Worm (Caenorhabditis elegans) whole organism, young adult: ENCODE data around the gene Y17G9A.4.

ENCODE experiments used
- C06A6.2 ChIP-seq: fragments of 200-800 bp; sonication (Bioruptor generic); conservative IDR thresholded peaks from 2 replicates; pipeline ENCODE4 v1.3.6; 2022; ENCODE audit warnings: missing genetic modification characterization, missing compliant biosample characterization
- F23B12.7 ChIP-seq: sonication (generic microtip); optimal IDR thresholded peaks from 2 replicates; lab custom pipeline; 2017; ENCODE audit warnings: missing genetic modification characterization, mild to moderate bottlenecking, missing compliant biosample characterization, antibody characterized with exemption, moderate library complexity; ENCODE audit not compliant: insufficient read depth
- F39B2.1 ChIP-seq: fragments of 200-800 bp; sonication (Bioruptor generic); IDR thresholded peaks from 2 replicates; pipeline ENCODE4 v1.3.6; 2022; ENCODE audit warnings: missing genetic modification reagents, missing genetic modification characterization, missing compliant biosample characterization
- F52B5.7 ChIP-seq: sonication (generic microtip); optimal IDR thresholded peaks from 2 replicates; lab custom pipeline; 2016; ENCODE audit warnings: mild to moderate bottlenecking, missing genetic modification characterization, missing compliant biosample characterization
- Y53G8AR.9 ChIP-seq: fragments of 200-800 bp; sonication (Bioruptor generic); conservative IDR thresholded peaks from 2 replicates; pipeline ENCODE4 v1.3.6; 2022; ENCODE audit warnings: missing genetic modification reagents, missing genetic modification characterization, missing compliant biosample characterization
- Y56A3A.18 ChIP-seq: fragments of 200-800 bp; sonication (Bioruptor generic); IDR thresholded peaks from 2 replicates; pipeline ENCODE4 v1.3.6; 2022; ENCODE audit warnings: missing genetic modification reagents, missing genetic modification characterization, missing compliant biosample characterization
- Y67H2A.10 ChIP-seq: fragments of 200-800 bp; sonication (Bioruptor generic); conservative IDR thresholded peaks from 2 replicates; pipeline ENCODE4 v1.3.6; 2022; ENCODE audit warnings: missing genetic modification reagents, missing genetic modification characterization, missing compliant biosample characterization
- atf-7 ChIP-seq: sonication (generic microtip); optimal IDR thresholded peaks from 2 replicates; lab custom pipeline; 2017; ENCODE audit warnings: mild to moderate bottlenecking, missing genetic modification characterization, missing compliant biosample characterization
- attf-5 ChIP-seq: fragments of 200-800 bp; sonication (Bioruptor generic); optimal IDR thresholded peaks from 2 replicates; lab custom pipeline; 2018; ENCODE audit warnings: mild to moderate bottlenecking, missing genetic modification characterization, missing compliant biosample characterization
- cebp-1 ChIP-seq, 2 experiments: fragments of 200-800 bp in 1 of 2; sonication (Bioruptor generic) in 1 of 2; sonication (generic microtip) in 1 of 2; IDR thresholded peaks in 1 of 2; optimal IDR thresholded peaks in 1 of 2; 2 replicates each; pipeline versions ENCODE4 v1.3.6 to Lab custom; 2017 to 2022; ENCODE audit warnings: missing compliant biosample characterization in 2 of 2, missing genetic modification characterization in 2 of 2, mild to moderate bottlenecking in 1 of 2, missing genetic modification reagents in 1 of 2, moderate library complexity in 1 of 2
- chd-7 ChIP-seq: sonication (generic microtip); optimal IDR thresholded peaks from 2 replicates; lab custom pipeline; 2016; ENCODE audit warnings: mild to moderate bottlenecking, missing genetic modification characterization, moderate library complexity, missing compliant biosample characterization
- die-1 ChIP-seq: sonication (generic microtip); optimal IDR thresholded peaks from 2 replicates; lab custom pipeline; 2016; ENCODE audit warnings: missing genotype, mild to moderate bottlenecking, missing genetic modification characterization, missing compliant biosample characterization
- dox-1 ChIP-seq: fragments of 200-800 bp; sonication (Bioruptor generic); IDR thresholded peaks from 2 replicates; pipeline ENCODE4 v1.3.6; 2022; ENCODE audit warnings: missing genetic modification reagents, missing genetic modification characterization, missing compliant biosample characterization
- egl-18 ChIP-seq: fragments of 200-800 bp; sonication (Bioruptor generic); IDR thresholded peaks from 2 replicates; pipeline ENCODE4 v1.3.6; 2022; ENCODE audit warnings: missing genetic modification reagents, missing genetic modification characterization, missing compliant biosample characterization
- ekl-4 ChIP-seq: fragments of 200-800 bp; sonication (Bioruptor generic); IDR thresholded peaks from 2 replicates; pipeline ENCODE4 v1.3.6; 2022; ENCODE audit warnings: missing genetic modification reagents, missing genetic modification characterization, missing compliant biosample characterization
- hlh-26 ChIP-seq: fragments of 200-800 bp; sonication (Bioruptor generic); conservative IDR thresholded peaks from 2 replicates; pipeline ENCODE4 v1.3.6; 2022; ENCODE audit warnings: missing genetic modification reagents, missing genetic modification characterization, missing compliant biosample characterization
- hsf-1 ChIP-seq: fragments of 200-800 bp; sonication (Bioruptor generic); IDR thresholded peaks from 2 replicates; pipeline ENCODE4 v1.3.6; 2022; ENCODE audit warnings: missing genetic modification reagents, missing genetic modification characterization, missing compliant biosample characterization
- let-526 ChIP-seq: fragments of 200-800 bp; sonication (Bioruptor generic); IDR thresholded peaks from 2 replicates; pipeline ENCODE4 v1.3.6; 2022; ENCODE audit warnings: missing genetic modification reagents, missing genetic modification characterization, missing compliant biosample characterization
- let-607 ChIP-seq, 2 experiments: fragments of 200-800 bp in 1 of 2; sonication (Bioruptor generic) in 1 of 2; sonication (generic microtip) in 1 of 2; optimal IDR thresholded peaks; 2 replicates each; lab custom pipeline; 2016 to 2018; ENCODE audit warnings: mild to moderate bottlenecking in 2 of 2, missing compliant biosample characterization in 2 of 2, missing genetic modification characterization in 2 of 2, moderate library complexity in 2 of 2, missing genotype in 1 of 2
- lin-26 ChIP-seq: fragments of 200-800 bp; sonication (Bioruptor generic); IDR thresholded peaks from 2 replicates; pipeline ENCODE4 v1.3.6; 2022; ENCODE audit warnings: missing genetic modification reagents, missing genetic modification characterization, missing compliant biosample characterization
- lin-35 ChIP-seq, 3 experiments: fragments of 150-350 bp in 2 of 3; sonication (generic microtip) in 1 of 3; optimal IDR thresholded peaks; 2 replicates each; lab custom pipeline; 2014 to 2018; ENCODE audit warnings: missing biosample characterization in 3 of 3, missing genetic modification characterization in 3 of 3, missing genetic modification reagents in 3 of 3
- mel-28 ChIP-seq: sonication (generic microtip); optimal IDR thresholded peaks from 2 replicates; lab custom pipeline; 2016; ENCODE audit warnings: borderline replicate concordance, mild to moderate bottlenecking, missing genetic modification characterization, missing compliant biosample characterization
- nfya-1 ChIP-seq: sonication (generic microtip); optimal IDR thresholded peaks from 2 replicates; lab custom pipeline; 2017; ENCODE audit warnings: antibody characterized with exemption, missing compliant biosample characterization, missing genetic modification characterization, borderline replicate concordance; ENCODE audit not compliant: insufficient read depth
- nhr-179 ChIP-seq: sonication (generic microtip); optimal IDR thresholded peaks from 2 replicates; lab custom pipeline; 2016; ENCODE audit warnings: mild to moderate bottlenecking, missing genetic modification characterization, missing compliant biosample characterization
- nhr-80 ChIP-seq: sonication (generic microtip); optimal IDR thresholded peaks from 2 replicates; lab custom pipeline; 2016; ENCODE audit warnings: missing genetic modification characterization, missing compliant biosample characterization
- pha-4 ChIP-seq: fragments of 150-350 bp; sonication (generic microtip); optimal IDR thresholded peaks from 2 replicates; lab custom pipeline; 2014; ENCODE audit warnings: missing biosample characterization, missing genetic modification reagents, missing genetic modification characterization
- rcor-1 ChIP-seq: fragments of 200-800 bp; sonication (Bioruptor generic); IDR thresholded peaks from 2 replicates; pipeline ENCODE4 v1.3.6; 2022; ENCODE audit warnings: missing genetic modification reagents, missing genetic modification characterization, missing compliant biosample characterization
- rpc-1 ChIP-seq, 2 experiments: fragments of 150-350 bp in 1 of 2; sonication (generic microtip) in 1 of 2; optimal IDR thresholded peaks; 2 replicates each; lab custom pipeline; 2014 to 2018; ENCODE audit warnings: missing biosample characterization in 1 of 2, missing genetic modification characterization in 1 of 2, missing genetic modification reagents in 1 of 2, missing genotype in 1 of 2
- unc-62 ChIP-seq: fragments of 150-350 bp; optimal IDR thresholded peaks from 2 replicates; lab custom pipeline; 2014; ENCODE audit warnings: missing biosample characterization, missing genetic modification reagents, missing genetic modification characterization
- ztf-22 ChIP-seq: fragments of 200-800 bp; sonication (Bioruptor generic); optimal IDR thresholded peaks from 2 replicates; lab custom pipeline; 2018; ENCODE audit warnings: mild to moderate bottlenecking, missing genetic modification characterization, moderate library complexity, missing compliant biosample characterization
- ztf-6 ChIP-seq: fragments of 200-800 bp; sonication (Bioruptor generic); IDR thresholded peaks from 2 replicates; pipeline ENCODE4 v1.3.6; 2022; ENCODE audit warnings: missing genetic modification reagents, missing genetic modification characterization, missing compliant biosample characterization

The Y17G9A.4 gene

DNA sequence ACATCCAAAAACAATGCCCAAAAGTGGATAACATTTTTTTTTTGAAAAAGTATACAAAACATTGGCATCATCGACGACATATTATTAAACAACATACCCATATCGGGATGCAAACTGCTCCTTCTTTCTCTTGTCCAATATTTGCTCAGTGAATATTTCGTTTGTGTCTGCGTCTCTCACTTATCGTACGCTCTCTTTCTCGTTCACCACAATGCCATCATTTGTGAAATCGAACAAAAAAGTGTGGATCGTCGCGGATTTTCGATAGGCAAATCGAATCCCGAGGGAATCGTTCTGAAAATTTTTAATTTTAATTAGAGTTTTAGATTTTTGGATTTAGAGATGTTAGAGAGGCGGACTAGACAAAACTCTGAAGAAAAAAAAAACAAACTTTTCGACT lies 14.6 kb downstream of the Y17G9A.4 start, which contains the start of gene tat-2:
Gene tat-2 (minus strand): TSS at position 101 of the 400 bp plus-strand sequence.
- no peak for TF ChIP-seq unc-62 (GFP tag; lab: Kevin White, UChicago)
- no peak for TF ChIP-seq lin-26 (GFP tag; lab: Robert Waterston, UW)

- TF ChIP-seq rcor-1 (GFP tag; lab: Robert Waterston, UW) = no peak
- peak; percentile 61 for TF ChIP-seq nhr-80 (tag; lab: Kevin White, UChicago)
- TF ChIP-seq, all 124 proteins: peak for 1
These were observed 19.3 kb downstream of the Y17G9A.4 start for ce11 chrIV:4842030-4842429.

DNA sequence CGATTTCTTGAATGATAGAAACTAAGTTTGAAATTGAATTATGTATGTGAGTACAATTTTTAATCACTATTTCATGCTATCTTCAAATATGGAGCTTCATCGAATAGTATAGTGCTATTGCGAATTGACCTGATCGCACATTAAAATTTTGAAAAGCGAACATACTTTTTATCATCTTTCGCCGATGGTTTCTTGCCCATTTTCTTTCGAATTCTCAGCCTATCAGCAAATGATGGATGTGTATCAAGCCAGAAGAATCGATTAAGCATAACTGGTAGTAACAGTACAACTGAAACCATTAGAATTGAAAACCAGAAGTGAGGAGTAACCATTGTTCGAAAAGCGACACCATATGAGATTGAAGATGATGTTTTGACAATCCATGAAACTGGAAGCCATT lies 31.7 kb downstream of the Y17G9A.4 start:
- TF ChIP-seq nfya-1 (no peak), Y53G8AR.9 (GFP tag; lab: Robert Waterston, UW) (no peak), ztf-6 (no peak), die-1 (no peak)
- TF ChIP-seq, all 124 proteins: peak for 0

DNA sequence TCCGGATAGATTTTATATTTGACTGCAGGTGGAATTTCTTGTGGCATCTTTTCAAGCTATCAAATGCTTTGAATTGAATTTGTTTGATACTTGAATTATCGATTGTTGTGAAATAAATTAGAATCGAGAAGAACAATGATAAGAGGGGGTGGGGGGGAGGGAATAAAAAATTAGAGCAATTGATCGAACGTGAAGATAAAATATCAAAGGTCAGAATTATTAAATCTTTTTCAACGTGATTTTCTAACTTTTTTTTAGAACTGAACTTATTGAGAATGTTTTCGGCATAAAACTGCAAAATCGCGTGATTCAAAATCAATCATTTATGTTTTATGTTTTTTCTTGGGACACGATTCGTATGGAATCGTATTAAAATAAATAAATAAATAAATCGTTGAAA lies 34.1 kb downstream of the Y17G9A.4 start, which contains the start of gene mpz-4:
Gene mpz-4 (minus strand): TSS at position 101 of the 400 bp plus-strand sequence.
- no peak for TF ChIP-seq dox-1 (GFP tag; lab: Robert Waterston, UW)
- no peak for TF ChIP-seq hlh-26 (GFP tag; lab: Robert Waterston, UW)
- TF ChIP-seq lin-35 (GFP tag; optimal IDR thresholded peaks at IDR 0.05; lab: Kevin White, UChicago) = no peak
- TF ChIP-seq nhr-80 (tag; lab: Kevin White, UChicago) = no peak
- no peak for TF ChIP-seq mel-28 (tag; lab: Kevin White, UChicago)
- no peak for TF ChIP-seq C06A6.2
- no peak for TF ChIP-seq let-526 (GFP tag; lab: Robert Waterston, UW)
- TF ChIP-seq ekl-4 (GFP tag; lab: Robert Waterston, UW) = no peak
- no peak for TF ChIP-seq Y67H2A.10 (GFP tag; lab: Robert Waterston, UW)
- no peak for TF ChIP-seq F52B5.7
- TF ChIP-seq egl-18 = no peak
- TF ChIP-seq rpc-1 (optimal IDR thresholded peaks at IDR 0.05; lab: Kevin White, UChicago) = no peak
- no peak for TF ChIP-seq rpc-1 (tag; optimal IDR thresholded peaks at IDR 0.05; lab: Kevin White, UChicago)

DNA sequence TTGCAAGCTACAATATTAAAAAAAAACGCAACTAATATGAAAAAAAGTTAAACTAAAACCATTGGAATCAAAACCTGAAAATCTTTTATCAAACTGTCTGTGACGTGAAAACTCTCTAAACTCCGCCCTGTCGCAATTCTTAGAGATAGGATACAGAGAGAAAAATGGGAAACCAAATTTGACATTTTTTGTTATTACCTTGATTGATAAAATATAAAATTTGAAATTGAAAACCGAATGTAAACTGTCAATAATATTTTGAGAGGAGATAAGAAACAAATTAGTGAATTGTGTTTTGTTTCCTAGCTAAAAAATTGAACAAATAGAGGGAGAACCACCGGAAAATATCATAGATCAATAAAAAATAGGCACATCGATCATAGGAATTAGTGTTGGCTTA lies 39.5 kb downstream of the Y17G9A.4 start:
- TF ChIP-seq let-607 (tag; optimal IDR thresholded peaks at IDR 0.05; lab: Kevin White, UChicago) (peak in 1 of 2 experiments; percentile 24), C06A6.2 (no peak), hsf-1 (GFP tag; lab: Robert Waterston, UW) (no peak), nhr-80 (tag; lab: Kevin White, UChicago) (peak; percentile 81), let-526 (GFP tag; lab: Robert Waterston, UW) (no peak), unc-62 (GFP tag; lab: Kevin White, UChicago) (peak; percentile 2)

ce11 chrIV:4821054-4821453 lies 40.3 kb downstream of the Y17G9A.4 start, which contains the start of gene H06H21.8:
TSS of gene H06H21.8 (minus strand) at chrIV:4821131.
- TF ChIP-seq Y56A3A.18 = 0 out of 2 replicates have a peak, but pooled peaks have one; percentile 46
- peak; percentile 33 for TF ChIP-seq atf-7 (tag; lab: Kevin White, UChicago)
- TF ChIP-seq chd-7 = no peak
- TF ChIP-seq cebp-1 (GFP tag; IDR thresholded peaks at IDR 0.05; lab: Robert Waterston, UW) = no peak
- TF ChIP-seq cebp-1 (tag; optimal IDR thresholded peaks at IDR 0.05; lab: Kevin White, UChicago) = peak; percentile 45
- TF ChIP-seq ztf-22 (GFP tag; lab: Kevin White, UChicago) = peak; percentile 4
- TF ChIP-seq nhr-179 (tag; lab: Kevin White, UChicago) = no peak
- TF ChIP-seq pha-4 (tag; lab: Kevin White, UChicago) = peak; percentile 14
- no peak for TF ChIP-seq F23B12.7
- TF ChIP-seq attf-5 (GFP tag; lab: Kevin White, UChicago) = no peak
- no peak for TF ChIP-seq F39B2.1 (GFP tag; lab: Robert Waterston, UW)
- peak; percentile 77 for TF ChIP-seq nhr-80 (tag; lab: Kevin White, UChicago)
- TF ChIP-seq let-607 (tag; optimal IDR thresholded peaks at IDR 0.05; lab: Kevin White, UChicago) = peak; percentile 81 to 83
